Worm (Caenorhabditis elegans): ENCODE results near the gene K11D12.14.
"Not testable (repeated sequence)": the region's sequence is repeated elsewhere in the genome, so short reads cannot be mapped to it uniquely, and the experiment has no call there.

The K11D12.14 gene

ce11 chrV:5046558-5046957 lies 2.9 kb upstream of the K11D12.14 start (continued):
- TF ChIP-seq K11D2.4 (GFP tag; IDR thresholded peaks at IDR 0.05) = no peak
- no peak for TF ChIP-seq mcd-1 (GFP tag; IDR thresholded peaks at IDR 0.05)
- TF ChIP-seq mel-28 (tag; optimal IDR thresholded peaks at IDR 0.05; ENCODE audit: borderline replicate concordance) = no peak
- peak; percentile 68 for TF ChIP-seq madf-8 (GFP tag; conservative IDR thresholded peaks at IDR 0.05)
- no peak for TF ChIP-seq let-607 (tag; optimal IDR thresholded peaks at IDR 0.05)
- no peak for TF ChIP-seq cebp-1 (GFP tag; IDR thresholded peaks at IDR 0.05)
- no peak for TF ChIP-seq cebp-1 (tag; optimal IDR thresholded peaks at IDR 0.05)
- no peak for TF ChIP-seq dpff-1 (tag; optimal IDR thresholded peaks at IDR 0.05)

ce11 chrV:5047230-5047629 lies 2.2 kb upstream of the K11D12.14 start:
- TF ChIP-seq ekl-4 (GFP tag; IDR thresholded peaks at IDR 0.05) (peak; percentile 86), mcd-1 (GFP tag; IDR thresholded peaks at IDR 0.05) (peak; percentile 95), let-526 (GFP tag; IDR thresholded peaks at IDR 0.05) (peak; percentile 82), K11D2.4 (GFP tag; IDR thresholded peaks at IDR 0.05) (peak; percentile 92), hsf-1 (GFP tag; IDR thresholded peaks at IDR 0.05) (peak; percentile 25; the same call in 1 of the 2 replicates), madf-8 (GFP tag; conservative IDR thresholded peaks at IDR 0.05) (peak; percentile 60), ceh-91 (GFP tag; IDR thresholded peaks at IDR 0.05) (peak; percentile 79), egl-44 (GFP tag; IDR thresholded peaks at IDR 0.05) (peak; percentile 51; the same call in 1 of the 2 replicates), egl-18 (GFP tag; IDR thresholded peaks at IDR 0.05) (peak; percentile 83), Y53G8AR.9 (GFP tag; conservative IDR thresholded peaks at IDR 0.05) (peak; percentile 77), Y67H2A.10 (GFP tag; conservative IDR thresholded peaks at IDR 0.05) (0 out of 2 replicates have a peak, but pooled peaks have one; percentile 38), cebp-2 (GFP tag; IDR thresholded peaks at IDR 0.05) (0 out of 2 replicates have a peak, but pooled peaks have one; percentile 66), ceh-58 (GFP tag; IDR thresholded peaks at IDR 0.05) (0 out of 2 replicates have a peak, but pooled peaks have one; percentile 27), nfyb-1 (GFP tag; IDR thresholded peaks at IDR 0.05) (peak; percentile 93), ztf-25 (GFP tag; IDR thresholded peaks at IDR 0.05) (0 out of 2 replicates have a peak, but pooled peaks have one; percentile 51), lin-26 (GFP tag; IDR thresholded peaks at IDR 0.05) (peak; percentile 66; the same call in 1 of the 2 replicates), aptf-2 (GFP tag; conservative IDR thresholded peaks at IDR 0.05) (peak; percentile 76), lir-1 (GFP tag; conservative IDR thresholded peaks at IDR 0.05) (peak; percentile 41; the same call in 1 of the 2 replicates), hmg-20 (GFP tag; IDR thresholded peaks at IDR 0.05) (peak; percentile 81; the same call in 1 of the 2 replicates), ztf-28 (GFP tag; IDR thresholded peaks at IDR 0.05) (peak; percentile 83), D2030.7 (GFP tag; IDR thresholded peaks at IDR 0.05) (peak; percentile 78), cebp-1 (GFP tag; IDR thresholded peaks at IDR 0.05) (peak; percentile 66; the same call in 1 of the 2 replicates), madf-6 (GFP tag; IDR thresholded peaks at IDR 0.05) (peak; percentile 75), ceh-100 (GFP tag; IDR thresholded peaks at IDR 0.05) (peak; percentile 93), ztf-18 (tag; optimal IDR thresholded peaks at IDR 0.05) (peak; percentile 78), pbrm-1 (GFP tag; IDR thresholded peaks at IDR 0.05) (peak; percentile 95), attf-3 (GFP tag; conservative IDR thresholded peaks at IDR 0.05) (peak; percentile 68), rcor-1 (GFP tag; IDR thresholded peaks at IDR 0.05) (peak; percentile 86), attf-6 (GFP tag; IDR thresholded peaks at IDR 0.05) (peak; percentile 15; the same call in 1 of the 2 replicates), sea-2 (GFP tag; IDR thresholded peaks at IDR 0.05) (peak; percentile 82; the same call in 1 of the 2 replicates), F33H1.4 (GFP tag; IDR thresholded peaks at IDR 0.05) (peak; percentile 70), hmg-1.2 (GFP tag; IDR thresholded peaks at IDR 0.05) (peak; percentile 96), bed-2 (GFP tag; IDR thresholded peaks at IDR 0.05) (peak; percentile 71; the same call in 1 of the 2 replicates), C17E4.6 (GFP tag; IDR thresholded peaks at IDR 0.05) (peak; percentile 64), egrh-3 (GFP tag; IDR thresholded peaks at IDR 0.05) (peak; percentile 87), dox-1 (GFP tag; IDR thresholded peaks at IDR 0.05) (peak; percentile 95), C06A6.2 (GFP tag; conservative IDR thresholded peaks at IDR 0.05) (peak; percentile 91)
- TF ChIP-seq cebp-1 (tag; optimal IDR thresholded peaks at IDR 0.05) = not testable (repeated sequence)
